Worm (Caenorhabditis elegans) whole organism, L3 larva: ENCODE results near the gene F07B10.4.

Source experiments
- ZK546.5 ChIP-seq: sonication (generic microtip); optimal IDR thresholded peaks from 2 replicates; lab custom pipeline; 2017; ENCODE audit warnings: missing biosample characterization, missing genetic modification characterization
- ceh-16 ChIP-seq: sonication (generic microtip); optimal IDR thresholded peaks from 2 replicates; lab custom pipeline; 2017; ENCODE audit warnings: missing biosample characterization, missing genetic modification characterization

DNA sequence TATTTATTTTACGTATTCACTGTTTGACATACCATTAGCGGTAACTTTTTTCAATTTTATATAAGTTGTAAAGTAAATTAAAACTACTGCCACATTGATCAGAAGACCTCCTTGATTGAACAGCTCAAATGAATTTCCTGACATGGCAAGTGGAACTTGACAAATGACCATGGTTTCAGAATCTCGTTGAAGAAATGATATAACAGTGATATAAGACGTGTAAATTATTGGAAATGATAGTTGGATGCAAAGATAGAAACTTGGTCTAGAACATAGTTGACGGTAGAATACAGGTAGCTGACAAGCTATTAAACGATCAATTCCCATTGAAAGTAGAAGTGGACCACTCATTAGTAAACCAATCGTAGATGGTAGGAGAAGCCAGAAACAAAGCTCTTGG is 11.1 kb downstream of the F07B10.4 start:
- TF ChIP-seq ceh-16 (tag; lab: Kevin White, UChicago) (no peak), ZK546.5 (no peak)
